Fruit fly (Drosophila melanogaster) whole organism, embryonic: Measurements from ENCODE around the gene rogdi.

ENCODE experiments used
- ATbp ChIP-seq: fragments of 200-800 bp; sonication (Bioruptor generic); optimal IDR thresholded peaks from 2 replicates; lab custom pipeline; 2017; ENCODE audit warnings: missing biosample characterization, mild to moderate bottlenecking, missing genetic modification characterization, missing genetic modification reagents
- Bteb2 ChIP-seq: fragments of 200-800 bp; sonication (Bioruptor generic); optimal IDR thresholded peaks from 2 replicates; lab custom pipeline; 2016; ENCODE audit warnings: missing biosample characterization, missing genetic modification characterization
- C15 ChIP-seq: fragments of 200-800 bp; sonication (Bioruptor generic); IDR thresholded peaks from 3 replicates; pipeline ENCODE4 v1.3.6; 2022; ENCODE audit warnings: missing biosample characterization, missing genetic modification characterization
- CG10366 ChIP-seq: fragments of 200-800 bp; sonication (Bioruptor generic); IDR thresholded peaks from 2 replicates; pipeline ENCODE4 v1.3.6; 2022; ENCODE audit warnings: missing biosample characterization, missing genetic modification characterization
- CG11696 ChIP-seq: fragments of 200-800 bp; sonication (Bioruptor generic); IDR thresholded peaks from 2 replicates; pipeline ENCODE4 v1.3.6; 2022; ENCODE audit warnings: missing biosample characterization, missing genetic modification characterization
- CG12104 ChIP-seq: fragments of 200-800 bp; sonication (Bioruptor generic); optimal IDR thresholded peaks from 3 replicates; lab custom pipeline; 2016; ENCODE audit warnings: missing biosample characterization, missing genetic modification characterization
- CG13894 ChIP-seq: fragments of 200-800 bp; sonication (Bioruptor generic); optimal IDR thresholded peaks from 3 replicates; lab custom pipeline; 2018; ENCODE audit warnings: missing biosample characterization, mild to moderate bottlenecking, missing genetic modification characterization, moderate library complexity
- CG15269 ChIP-seq: fragments of 200-800 bp; sonication (Bioruptor generic); optimal IDR thresholded peaks from 2 replicates; lab custom pipeline; 2018; ENCODE audit warnings: missing biosample characterization, mild to moderate bottlenecking, missing genetic modification characterization, moderate library complexity
- CG1529 ChIP-seq: fragments of 200-800 bp; sonication (Bioruptor generic); optimal IDR thresholded peaks from 3 replicates; lab custom pipeline; 2018; ENCODE audit warnings: missing biosample characterization, missing genetic modification characterization
- CG18764 ChIP-seq: fragments of 200-800 bp; sonication (Bioruptor generic); optimal IDR thresholded peaks from 3 replicates; lab custom pipeline; 2016; ENCODE audit warnings: missing biosample characterization, missing genetic modification characterization
- CG31441 ChIP-seq: fragments of 200-800 bp; sonication (Bioruptor generic); IDR thresholded peaks from 2 replicates; pipeline ENCODE4 v1.3.6; 2022; ENCODE audit warnings: missing biosample characterization, missing genetic modification characterization
- CG32772 ChIP-seq: fragments of 200-800 bp; sonication (Bioruptor generic); IDR thresholded peaks from 2 replicates; pipeline ENCODE4 v1.3.6; 2022; ENCODE audit warnings: missing biosample characterization, missing genetic modification characterization
- CG34224 ChIP-seq: fragments of 200-800 bp; sonication (Bioruptor generic); IDR thresholded peaks from 3 replicates; pipeline ENCODE4 v1.3.6; 2022; ENCODE audit warnings: missing biosample characterization, missing genetic modification characterization; ENCODE audit not compliant: partially characterized antibody
- CG4282 ChIP-seq: fragments of 200-800 bp; sonication (Bioruptor generic); optimal IDR thresholded peaks from 2 replicates; lab custom pipeline; 2016; ENCODE audit warnings: missing biosample characterization, missing genetic modification characterization
- CG4404 ChIP-seq: fragments of 200-800 bp; sonication (Bioruptor generic); IDR thresholded peaks from 2 replicates; pipeline ENCODE4 v1.3.6; 2022; ENCODE audit warnings: missing biosample characterization, missing genetic modification characterization
- CG4617 ChIP-seq: fragments of 200-800 bp; sonication (Bioruptor generic); optimal IDR thresholded peaks from 3 replicates; lab custom pipeline; 2016; ENCODE audit warnings: missing biosample characterization, missing genetic modification characterization, borderline replicate concordance
- CG4730 ChIP-seq: fragments of 200-800 bp; sonication (Bioruptor generic); IDR thresholded peaks from 2 replicates; pipeline ENCODE4 v1.3.6; 2022; ENCODE audit warnings: missing biosample characterization, missing genetic modification characterization
- CG7987 ChIP-seq: fragments of 200-800 bp; sonication (Bioruptor generic); optimal IDR thresholded peaks from 2 replicates; lab custom pipeline; 2018; ENCODE audit warnings: missing biosample characterization, mild to moderate bottlenecking, missing genetic modification characterization, moderate library complexity
- CG8281 ChIP-seq: fragments of 200-800 bp; sonication (Bioruptor generic); optimal IDR thresholded peaks from 2 replicates; lab custom pipeline; 2018; ENCODE audit warnings: missing biosample characterization, mild to moderate bottlenecking, missing genetic modification characterization, moderate library complexity
- Dbx ChIP-seq: fragments of 200-800 bp; sonication (Bioruptor generic); IDR thresholded peaks from 3 replicates; pipeline ENCODE4 v1.3.6; 2022; ENCODE audit warnings: missing biosample characterization, missing genetic modification characterization
- HHEX ChIP-seq: fragments of 200-800 bp; sonication (Bioruptor generic); optimal IDR thresholded peaks from 3 replicates; lab custom pipeline; 2017; ENCODE audit warnings: missing biosample characterization, mild to moderate bottlenecking, missing genetic modification characterization, missing genetic modification reagents
- HLHmδ ChIP-seq: fragments of 200-800 bp; sonication (Bioruptor generic); optimal IDR thresholded peaks from 2 replicates; lab custom pipeline; 2018; ENCODE audit warnings: missing biosample characterization, mild to moderate bottlenecking, missing genetic modification characterization, moderate library complexity
- Hmr ChIP-seq: fragments of 200-800 bp; sonication (Bioruptor generic); optimal IDR thresholded peaks from 3 replicates; lab custom pipeline; 2017; ENCODE audit warnings: mild to moderate bottlenecking, missing biosample characterization, missing genetic modification reagents, missing genetic modification characterization
- Lhr ChIP-seq: fragments of 200-800 bp; sonication (Bioruptor generic); optimal IDR thresholded peaks from 3 replicates; lab custom pipeline; 2017; ENCODE audit warnings: mild to moderate bottlenecking, missing biosample characterization, missing genetic modification reagents, missing genetic modification characterization
- Med ChIP-seq: fragments of 200-800 bp; sonication (Bioruptor generic); peaks from one replicate; lab custom pipeline; 2016; ENCODE audit warnings: missing biosample characterization, missing genetic modification characterization, mild to moderate bottlenecking, inconsistent platforms, moderate library complexity
- Mrtf ChIP-seq: fragments of 200-800 bp; sonication (Bioruptor generic); IDR thresholded peaks from 3 replicates; pipeline ENCODE4 v1.3.6; 2022; ENCODE audit warnings: missing biosample characterization, missing genetic modification characterization
- Opbp ChIP-seq: fragments of 200-800 bp; sonication (Bioruptor generic); IDR thresholded peaks from 3 replicates; pipeline ENCODE4 v1.3.6; 2022; ENCODE audit warnings: missing biosample characterization, missing genetic modification characterization; ENCODE audit not compliant: partially characterized antibody
- Sry-β ChIP-seq: fragments of 200-800 bp; sonication (Bioruptor generic); optimal IDR thresholded peaks from 2 replicates; lab custom pipeline; 2018; ENCODE audit warnings: missing biosample characterization, mild to moderate bottlenecking, missing genetic modification characterization, moderate library complexity
- aop ChIP-seq: fragments of 200-800 bp; sonication (Bioruptor generic); IDR thresholded peaks from 2 replicates; pipeline ENCODE4 v1.3.6; 2022; ENCODE audit warnings: missing biosample characterization, missing genetic modification characterization
- croc ChIP-seq: fragments of 200-800 bp; sonication (Bioruptor generic); conservative IDR thresholded peaks from 3 replicates; pipeline ENCODE4 v1.3.6; 2022; ENCODE audit warnings: missing biosample characterization, missing genetic modification characterization
- crol ChIP-seq: fragments of 200-800 bp; sonication (Bioruptor generic); IDR thresholded peaks from 2 replicates; pipeline ENCODE4 v1.3.6; 2022; ENCODE audit warnings: missing biosample characterization, missing genetic modification characterization
- dimm ChIP-seq: fragments of 200-800 bp; sonication (Bioruptor generic); IDR thresholded peaks from 2 replicates; pipeline ENCODE4 v1.3.6; 2022; ENCODE audit warnings: missing biosample characterization, missing genetic modification characterization
- dysf ChIP-seq: fragments of 200-800 bp; sonication (Bioruptor generic); IDR thresholded peaks from 3 replicates; pipeline ENCODE4 v1.3.6; 2022; ENCODE audit warnings: missing biosample characterization, missing genetic modification characterization
- en ChIP-seq: fragments of 200-800 bp; sonication (Bioruptor generic); optimal IDR thresholded peaks from 2 replicates; lab custom pipeline; 2016; ENCODE audit warnings: missing biosample characterization, missing genetic modification characterization
- ftz-f1 ChIP-seq: fragments of 200-800 bp; sonication (Bioruptor generic); optimal IDR thresholded peaks from 2 replicates; lab custom pipeline; 2016; ENCODE audit warnings: missing biosample characterization, missing genetic modification characterization
- gro ChIP-seq: fragments of 200-800 bp; sonication (Bioruptor generic); optimal IDR thresholded peaks from 2 replicates; lab custom pipeline; 2016; ENCODE audit warnings: missing biosample characterization, missing genetic modification characterization
- ham ChIP-seq: fragments of 200-800 bp; sonication (Bioruptor generic); IDR thresholded peaks from 2 replicates; pipeline ENCODE4 v1.3.6; 2022; ENCODE audit warnings: missing biosample characterization, missing genetic modification characterization
- klu ChIP-seq: fragments of 200-800 bp; sonication (Bioruptor generic); IDR thresholded peaks from 2 replicates; pipeline ENCODE4 v1.3.6; 2022; ENCODE audit warnings: missing biosample characterization, missing genetic modification characterization
- kni ChIP-seq: fragments of 200-800 bp; sonication (Bioruptor generic); optimal IDR thresholded peaks from 3 replicates; lab custom pipeline; 2017; ENCODE audit warnings: mild to moderate bottlenecking, missing biosample characterization, missing genetic modification reagents, missing genetic modification characterization
- lab ChIP-seq: fragments of 200-800 bp; sonication (Bioruptor generic); optimal IDR thresholded peaks from 3 replicates; lab custom pipeline; 2017; ENCODE audit warnings: missing biosample characterization, missing genetic modification characterization, mild to moderate bottlenecking, moderate library complexity, missing genetic modification reagents
- odd ChIP-seq: fragments of 200-800 bp; sonication (Bioruptor generic); optimal IDR thresholded peaks from 2 replicates; lab custom pipeline; 2017; ENCODE audit warnings: missing biosample characterization, mild to moderate bottlenecking, missing genetic modification characterization
- pb ChIP-seq: fragments of 200-800 bp; sonication (Bioruptor generic); optimal IDR thresholded peaks from 3 replicates; lab custom pipeline; 2016; ENCODE audit warnings: missing biosample characterization, missing genetic modification characterization
- pzg ChIP-seq: fragments of 200-800 bp; sonication (Bioruptor generic); optimal IDR thresholded peaks from 3 replicates; lab custom pipeline; 2018; ENCODE audit warnings: missing biosample characterization, mild to moderate bottlenecking, missing genetic modification characterization, moderate library complexity
- sens ChIP-seq: fragments of 200-800 bp; sonication (Bioruptor generic); peaks from one replicate; lab custom pipeline; 2016; ENCODE audit warnings: missing biosample characterization, missing genetic modification characterization
- sisA ChIP-seq: fragments of 200-800 bp; sonication (Bioruptor generic); IDR thresholded peaks from 2 replicates; pipeline ENCODE4 v1.3.6; 2022; ENCODE audit warnings: missing biosample characterization, missing genetic modification characterization
- so ChIP-seq: fragments of 200-800 bp; sonication (Bioruptor generic); IDR thresholded peaks from 3 replicates; pipeline ENCODE4 v1.3.6; 2022; ENCODE audit warnings: missing biosample characterization, missing genetic modification characterization
- sqz ChIP-seq: fragments of 200-800 bp; sonication (Bioruptor generic); optimal IDR thresholded peaks from 3 replicates; lab custom pipeline; 2018; ENCODE audit warnings: missing biosample characterization, mild to moderate bottlenecking, missing genetic modification characterization
- tna ChIP-seq: fragments of 200-800 bp; sonication (Bioruptor generic); IDR thresholded peaks from 2 replicates; pipeline ENCODE4 v1.3.6; 2022; ENCODE audit warnings: missing biosample characterization, missing genetic modification characterization; ENCODE audit not compliant: partially characterized antibody
- tup ChIP-seq: fragments of 200-800 bp; sonication (Bioruptor generic); optimal IDR thresholded peaks from 2 replicates; lab custom pipeline; 2016; ENCODE audit warnings: missing biosample characterization, mild to moderate bottlenecking, missing genetic modification characterization, moderate library complexity
- vfl ChIP-seq: fragments of 200-800 bp; sonication (Bioruptor generic); optimal IDR thresholded peaks from 2 replicates; lab custom pipeline; 2016; ENCODE audit warnings: missing biosample characterization, missing genetic modification characterization

rogdi gene

DNA sequence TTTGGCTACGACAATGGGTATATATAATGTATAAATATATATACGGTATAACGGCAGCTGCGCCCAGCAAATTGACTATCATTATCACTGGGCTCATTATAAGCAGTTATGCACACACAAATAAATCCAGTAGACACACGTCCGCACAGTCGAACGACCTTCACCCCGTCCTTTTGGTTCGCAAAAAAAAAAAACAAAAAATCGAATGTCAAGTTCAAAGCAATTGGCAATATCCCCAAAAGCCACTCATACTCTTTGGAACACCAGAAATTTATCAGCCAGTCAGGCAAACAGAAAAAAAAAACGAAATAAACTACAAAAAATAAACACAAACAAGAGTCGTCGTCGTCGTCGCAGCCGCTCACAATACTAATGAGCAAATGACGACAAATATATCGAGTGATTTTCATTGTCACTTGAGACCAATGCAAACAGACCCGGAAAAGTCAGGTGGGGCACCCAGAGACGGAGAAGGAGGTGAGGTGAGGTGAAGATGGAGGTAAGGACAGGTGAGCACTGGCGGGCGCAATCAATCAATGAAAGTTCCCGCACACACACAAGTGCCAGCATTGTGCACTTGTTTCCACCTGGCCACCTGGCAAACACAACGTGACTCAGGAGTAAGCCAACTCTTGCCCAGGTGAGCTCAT lies 44.4 kb upstream of the rogdi start (continued):
- TF ChIP-seq croc (GFP tag; lab: Robert Waterston, UW), result no peak
- TF ChIP-seq CG4617 (GFP tag; lab: Kevin White, UChicago), result no peak
- no peak for TF ChIP-seq ftz-f1 (GFP tag; lab: Kevin White, UChicago)
- no peak for TF ChIP-seq gro
- TF ChIP-seq dimm (GFP tag; lab: Robert Waterston, UW), result no peak
- TF ChIP-seq CG32772 (GFP tag; lab: Robert Waterston, UW), result peak; percentile 56; the same call in 1 of the 2 replicates
- 0 out of 2 replicates have a peak, but pooled peaks have one; percentile 6 for TF ChIP-seq klu
- no peak for TF ChIP-seq Bteb2 (GFP tag; lab: Kevin White, UChicago)
- no peak for TF ChIP-seq CG1529 (GFP tag; lab: Kevin White, UChicago)
- TF ChIP-seq CG4404 (GFP tag; lab: Robert Waterston, UW), result peak; percentile 23; the same call in 1 of the 2 replicates
- peak; percentile 30 for TF ChIP-seq en (GFP tag; lab: Kevin White, UChicago)
- peak; percentile 33; the same call in 1 of the 2 replicates for TF ChIP-seq sisA
- no peak for TF ChIP-seq Dbx (GFP tag; lab: Robert Waterston, UW)
- peak; percentile 54 for TF ChIP-seq Med
- TF ChIP-seq Opbp (GFP tag; lab: Robert Waterston, UW), result no peak
- TF ChIP-seq CG4282 (GFP tag; lab: Kevin White, UChicago), result peak; percentile 1
- peak; percentile 5 for TF ChIP-seq HLHmδ (GFP tag; lab: Kevin White, UChicago)
- TF ChIP-seq CG11696 (GFP tag; lab: Robert Waterston, UW), result no peak
- TF ChIP-seq kni (GFP tag; lab: Kevin White, UChicago), result peak; percentile 3
- TF ChIP-seq Mrtf (GFP tag; lab: Robert Waterston, UW), result no peak
- TF ChIP-seq sqz (GFP tag; lab: Kevin White, UChicago), result peak; percentile 51
- TF ChIP-seq CG10366, result peak; percentile 43
- peak; percentile 63 for TF ChIP-seq CG8281 (tag; lab: Kevin White, UChicago)
- peak; percentile 79 for TF ChIP-seq crol
- TF ChIP-seq Hmr (GFP tag; lab: Kevin White, UChicago), result no peak
- TF ChIP-seq sens (GFP tag; lab: Kevin White, UChicago), result peak; percentile 67
- TF ChIP-seq CG34224 (GFP tag; lab: Robert Waterston, UW), result no peak
- no peak for TF ChIP-seq CG18764 (GFP tag; lab: Kevin White, UChicago)
- no peak for TF ChIP-seq tna (GFP tag; lab: Robert Waterston, UW)
- no peak for TF ChIP-seq CG13894 (tag; lab: Kevin White, UChicago)
- no peak for TF ChIP-seq CG15269 (tag; lab: Kevin White, UChicago)
- TF ChIP-seq tup (GFP tag; lab: Kevin White, UChicago), result no peak
- no peak for TF ChIP-seq pb (GFP tag; lab: Kevin White, UChicago)
- peak; percentile 19 for TF ChIP-seq lab (GFP tag; lab: Kevin White, UChicago)
- no peak for TF ChIP-seq aop (GFP tag; lab: Robert Waterston, UW)
- 0 out of 3 replicates have a peak, but pooled peaks have one; percentile 41 for TF ChIP-seq C15 (GFP tag; lab: Robert Waterston, UW)
- TF ChIP-seq dysf (GFP tag; lab: Robert Waterston, UW), result peak; percentile 22; the same call in 2 of the 3 replicates
- no peak for TF ChIP-seq Sry-β (GFP tag; lab: Kevin White, UChicago)
- TF ChIP-seq CG31441 (GFP tag; lab: Robert Waterston, UW), result no peak
- peak; percentile 11 for TF ChIP-seq CG12104 (GFP tag; lab: Kevin White, UChicago)
- no peak for TF ChIP-seq HHEX (GFP tag; lab: Kevin White, UChicago)
- TF ChIP-seq pzg (GFP tag; lab: Kevin White, UChicago), result no peak
- no peak for TF ChIP-seq CG7987 (GFP tag; lab: Kevin White, UChicago)
- TF ChIP-seq ham (GFP tag; lab: Robert Waterston, UW), result 0 out of 2 replicates have a peak, but pooled peaks have one; percentile 7
- TF ChIP-seq Lhr, result no peak
- TF ChIP-seq CG4730 (GFP tag; lab: Robert Waterston, UW), result 0 out of 2 replicates have a peak, but pooled peaks have one; percentile 3
- TF ChIP-seq odd (GFP tag; lab: Kevin White, UChicago), result no peak
- TF ChIP-seq ATbp, result peak; percentile 4
- no peak for TF ChIP-seq vfl
- TF ChIP-seq so (GFP tag; lab: Robert Waterston, UW), result no peak
